Worm (Caenorhabditis elegans) whole organism, young adult: Measurements from ENCODE around the gene hum-5.

Source experiments
- C06A6.2 ChIP-seq: fragments of 200-800 bp; sonication (Bioruptor generic); conservative IDR thresholded peaks from 2 replicates; pipeline ENCODE4 v1.3.6; 2022; ENCODE audit warnings: missing genetic modification characterization, missing compliant biosample characterization
- F23B12.7 ChIP-seq: sonication (generic microtip); optimal IDR thresholded peaks from 2 replicates; lab custom pipeline; 2017; ENCODE audit warnings: missing genetic modification characterization, mild to moderate bottlenecking, missing compliant biosample characterization, antibody characterized with exemption, moderate library complexity; ENCODE audit not compliant: insufficient read depth
- ceh-91 ChIP-seq: fragments of 200-800 bp; sonication (Bioruptor generic); IDR thresholded peaks from 2 replicates; pipeline ENCODE4 v1.3.6; 2022; ENCODE audit warnings: missing genetic modification reagents, missing genetic modification characterization, missing compliant biosample characterization
- gei-17 ChIP-seq: fragments of 200-800 bp; sonication (Bioruptor generic); optimal IDR thresholded peaks from 2 replicates; lab custom pipeline; 2018; ENCODE audit warnings: mild to moderate bottlenecking, missing genetic modification characterization, missing compliant biosample characterization
- lag-1 ChIP-seq: fragments of 200-800 bp; sonication (Bioruptor generic); IDR thresholded peaks from 2 replicates; pipeline ENCODE4 v1.3.6; 2022; ENCODE audit warnings: missing genetic modification reagents, missing genetic modification characterization, missing compliant biosample characterization
- nfya-1 ChIP-seq: sonication (generic microtip); optimal IDR thresholded peaks from 2 replicates; lab custom pipeline; 2017; ENCODE audit warnings: antibody characterized with exemption, missing compliant biosample characterization, missing genetic modification characterization, borderline replicate concordance; ENCODE audit not compliant: insufficient read depth
- nfyb-1 ChIP-seq: fragments of 200-800 bp; sonication (Bioruptor generic); IDR thresholded peaks from 2 replicates; pipeline ENCODE4 v1.3.6; 2022; ENCODE audit warnings: missing genetic modification reagents, missing genetic modification characterization, missing compliant biosample characterization
- nhr-80 ChIP-seq: sonication (generic microtip); optimal IDR thresholded peaks from 2 replicates; lab custom pipeline; 2016; ENCODE audit warnings: missing genetic modification characterization, missing compliant biosample characterization
- pha-4 ChIP-seq: fragments of 150-350 bp; sonication (generic microtip); optimal IDR thresholded peaks from 2 replicates; lab custom pipeline; 2014; ENCODE audit warnings: missing biosample characterization, missing genetic modification reagents, missing genetic modification characterization
- repo-1 ChIP-seq: sonication (generic microtip); optimal IDR thresholded peaks from 2 replicates; lab custom pipeline; 2017; ENCODE audit warnings: mild to moderate bottlenecking, missing genetic modification characterization, missing compliant biosample characterization
- zfh-2 ChIP-seq: fragments of 200-800 bp; sonication (Bioruptor generic); conservative IDR thresholded peaks from 2 replicates; pipeline ENCODE4 v1.3.6; 2022; ENCODE audit warnings: missing genetic modification reagents, missing genetic modification characterization, missing compliant biosample characterization
- ztf-18 ChIP-seq: sonication (generic microtip); optimal IDR thresholded peaks from 2 replicates; lab custom pipeline; 2016; ENCODE audit warnings: missing genotype, mild to moderate bottlenecking, missing genetic modification characterization, missing compliant biosample characterization
- ztf-6 ChIP-seq: fragments of 200-800 bp; sonication (Bioruptor generic); IDR thresholded peaks from 2 replicates; pipeline ENCODE4 v1.3.6; 2022; ENCODE audit warnings: missing genetic modification reagents, missing genetic modification characterization, missing compliant biosample characterization

ce11 chrIII:3992089-3992488, 44.6 kb downstream of the hum-5 start, which contains the start of gene glb-11:
- TF ChIP-seq nfyb-1 (no peak), zfh-2 (GFP tag; lab: Robert Waterston, UW) (no peak), C06A6.2 (GFP tag; lab: Robert Waterston, UW) (no peak), repo-1 (no peak), pha-4 (no peak), nhr-80 (tag; lab: Kevin White, UChicago) (no peak), lag-1 (GFP tag; lab: Robert Waterston, UW) (no peak), F23B12.7 (no peak), ztf-6 (GFP tag; lab: Robert Waterston, UW) (no peak), gei-17 (GFP tag; lab: Kevin White, UChicago) (no peak), ztf-18 (no peak), nfya-1 (no peak), ceh-91 (GFP tag; lab: Robert Waterston, UW) (no peak)
